Worm (Caenorhabditis elegans) whole organism, young adult: ENCODE results near the gene Y41C4A.6.
A peak's percentile ranks its signal among the peaks of the same experiment; 100 is the strongest.

Experiments used
- D2030.7 ChIP-seq: fragments of 200-800 bp; sonication (Bioruptor generic); IDR thresholded peaks from 2 replicates; pipeline ENCODE4 v1.3.6; 2022; ENCODE audit warnings: missing genetic modification reagents, missing genetic modification characterization, missing compliant biosample characterization
- F10E7.11 ChIP-seq: sonication (generic microtip); optimal IDR thresholded peaks from 2 replicates; lab custom pipeline; 2017; ENCODE audit warnings: mild to moderate bottlenecking, missing genetic modification characterization, moderate library complexity, missing compliant biosample characterization
- F33H1.4 ChIP-seq: fragments of 200-800 bp; sonication (Bioruptor generic); IDR thresholded peaks from 2 replicates; pipeline ENCODE4 v1.3.6; 2022; ENCODE audit warnings: missing genetic modification reagents, missing genetic modification characterization, missing compliant biosample characterization
- F39B2.1 ChIP-seq: fragments of 200-800 bp; sonication (Bioruptor generic); IDR thresholded peaks from 2 replicates; pipeline ENCODE4 v1.3.6; 2022; ENCODE audit warnings: missing genetic modification reagents, missing genetic modification characterization, missing compliant biosample characterization
- F55B11.4 ChIP-seq: sonication (generic microtip); optimal IDR thresholded peaks from 2 replicates; lab custom pipeline; 2016; ENCODE audit warnings: missing compliant biosample characterization, missing genetic modification characterization, borderline replicate concordance; ENCODE audit not compliant: insufficient read depth
- T07F8.4 ChIP-seq: sonication (generic microtip); optimal IDR thresholded peaks from 2 replicates; lab custom pipeline; 2016; ENCODE audit warnings: mild to moderate bottlenecking, missing genetic modification characterization, moderate library complexity, missing compliant biosample characterization
- aptf-3 ChIP-seq: fragments of 200-800 bp; sonication (Bioruptor generic); IDR thresholded peaks from 2 replicates; pipeline ENCODE4 v1.3.6; 2022; ENCODE audit warnings: missing genetic modification characterization, missing compliant biosample characterization
- attf-5 ChIP-seq: fragments of 200-800 bp; sonication (Bioruptor generic); optimal IDR thresholded peaks from 2 replicates; lab custom pipeline; 2018; ENCODE audit warnings: mild to moderate bottlenecking, missing genetic modification characterization, missing compliant biosample characterization
- ccch-3 ChIP-seq: fragments of 200-800 bp; sonication (Bioruptor generic); optimal IDR thresholded peaks from 2 replicates; lab custom pipeline; 2018; ENCODE audit warnings: mild to moderate bottlenecking, missing genetic modification characterization, missing compliant biosample characterization
- cebp-1 ChIP-seq, 2 experiments: fragments of 200-800 bp in 1 of 2; sonication (Bioruptor generic) in 1 of 2; sonication (generic microtip) in 1 of 2; IDR thresholded peaks in 1 of 2; optimal IDR thresholded peaks in 1 of 2; 2 replicates each; pipeline versions ENCODE4 v1.3.6 to Lab custom; 2017 to 2022; ENCODE audit warnings: missing compliant biosample characterization in 2 of 2, missing genetic modification characterization in 2 of 2, mild to moderate bottlenecking in 1 of 2, missing genetic modification reagents in 1 of 2, moderate library complexity in 1 of 2
- ceh-91 ChIP-seq: fragments of 200-800 bp; sonication (Bioruptor generic); IDR thresholded peaks from 2 replicates; pipeline ENCODE4 v1.3.6; 2022; ENCODE audit warnings: missing genetic modification reagents, missing genetic modification characterization, missing compliant biosample characterization
- chd-7 ChIP-seq: sonication (generic microtip); optimal IDR thresholded peaks from 2 replicates; lab custom pipeline; 2016; ENCODE audit warnings: mild to moderate bottlenecking, missing genetic modification characterization, moderate library complexity, missing compliant biosample characterization
- dox-1 ChIP-seq: fragments of 200-800 bp; sonication (Bioruptor generic); IDR thresholded peaks from 2 replicates; pipeline ENCODE4 v1.3.6; 2022; ENCODE audit warnings: missing genetic modification reagents, missing genetic modification characterization, missing compliant biosample characterization
- dpff-1 ChIP-seq: sonication (generic microtip); optimal IDR thresholded peaks from 2 replicates; lab custom pipeline; 2017; ENCODE audit warnings: mild to moderate bottlenecking, missing genetic modification characterization, missing compliant biosample characterization
- egrh-3 ChIP-seq: fragments of 200-800 bp; sonication (Bioruptor generic); IDR thresholded peaks from 2 replicates; pipeline ENCODE4 v1.3.6; 2022; ENCODE audit warnings: missing genetic modification reagents, missing genetic modification characterization, missing compliant biosample characterization
- ets-4 ChIP-seq: fragments of 200-800 bp; sonication (Bioruptor generic); optimal IDR thresholded peaks from 2 replicates; lab custom pipeline; 2018; ENCODE audit warnings: mild to moderate bottlenecking, missing genetic modification characterization, missing compliant biosample characterization
- him-1 ChIP-seq: sonication (generic microtip); optimal IDR thresholded peaks from 2 replicates; lab custom pipeline; 2016; ENCODE audit warnings: missing genotype, missing genetic modification reagents, missing genetic modification characterization, missing compliant biosample characterization
- hlh-12 ChIP-seq: sonication (generic microtip); optimal IDR thresholded peaks from 2 replicates; lab custom pipeline; 2016; ENCODE audit warnings: missing genetic modification characterization, missing compliant biosample characterization
- hmg-1.2 ChIP-seq: fragments of 200-800 bp; sonication (Bioruptor generic); IDR thresholded peaks from 2 replicates; pipeline ENCODE4 v1.3.6; 2022; ENCODE audit warnings: missing genetic modification reagents, missing genetic modification characterization, missing compliant biosample characterization
- lag-1 ChIP-seq: fragments of 200-800 bp; sonication (Bioruptor generic); IDR thresholded peaks from 2 replicates; pipeline ENCODE4 v1.3.6; 2022; ENCODE audit warnings: missing genetic modification reagents, missing genetic modification characterization, missing compliant biosample characterization
- lin-26 ChIP-seq: fragments of 200-800 bp; sonication (Bioruptor generic); IDR thresholded peaks from 2 replicates; pipeline ENCODE4 v1.3.6; 2022; ENCODE audit warnings: missing genetic modification reagents, missing genetic modification characterization, missing compliant biosample characterization
- lin-35 ChIP-seq, 3 experiments: fragments of 150-350 bp in 2 of 3; sonication (generic microtip) in 1 of 3; optimal IDR thresholded peaks; 2 replicates each; lab custom pipeline; 2014 to 2018; ENCODE audit warnings: missing biosample characterization in 3 of 3, missing genetic modification characterization in 3 of 3, missing genetic modification reagents in 3 of 3
- lin-40 ChIP-seq: sonication (generic microtip); optimal IDR thresholded peaks from 2 replicates; lab custom pipeline; 2016; ENCODE audit warnings: missing genetic modification characterization, mild to moderate bottlenecking, missing compliant biosample characterization, missing genotype, missing genetic modification reagents
- lir-1 ChIP-seq: fragments of 200-800 bp; sonication (Bioruptor generic); conservative IDR thresholded peaks from 2 replicates; pipeline ENCODE4 v1.3.6; 2022; ENCODE audit warnings: missing genetic modification reagents, missing genetic modification characterization, missing compliant biosample characterization
- madf-10 ChIP-seq: sonication (generic microtip); optimal IDR thresholded peaks from 2 replicates; lab custom pipeline; 2016; ENCODE audit warnings: mild to moderate bottlenecking, missing genetic modification characterization, missing compliant biosample characterization
- madf-3 ChIP-seq: fragments of 200-800 bp; sonication (Bioruptor generic); IDR thresholded peaks from 2 replicates; pipeline ENCODE4 v1.3.6; 2022; ENCODE audit warnings: missing genetic modification reagents, missing genetic modification characterization, missing compliant biosample characterization
- mes-4 ChIP-seq: sonication (generic microtip); optimal IDR thresholded peaks from 2 replicates; lab custom pipeline; 2016; ENCODE audit warnings: missing genotype, missing genetic modification characterization, missing compliant biosample characterization
- nhr-90 ChIP-seq: sonication (generic microtip); optimal IDR thresholded peaks from 2 replicates; lab custom pipeline; 2016; ENCODE audit warnings: missing genotype, mild to moderate bottlenecking, missing genetic modification characterization, missing compliant biosample characterization
- pha-4 ChIP-seq: fragments of 150-350 bp; sonication (generic microtip); optimal IDR thresholded peaks from 2 replicates; lab custom pipeline; 2014; ENCODE audit warnings: missing biosample characterization, missing genetic modification reagents, missing genetic modification characterization
- sdz-38 ChIP-seq: sonication (generic microtip); optimal IDR thresholded peaks from 2 replicates; lab custom pipeline; 2016; ENCODE audit warnings: missing genotype, missing genetic modification characterization, missing compliant biosample characterization
- sea-2 ChIP-seq: fragments of 200-800 bp; sonication (Bioruptor generic); IDR thresholded peaks from 2 replicates; pipeline ENCODE4 v1.3.6; 2022; ENCODE audit warnings: missing genetic modification characterization, missing compliant biosample characterization
- snpc-1.3 ChIP-seq: sonication (generic microtip); optimal IDR thresholded peaks from 2 replicates; lab custom pipeline; 2017; ENCODE audit warnings: missing genetic modification characterization, mild to moderate bottlenecking, missing compliant biosample characterization, antibody characterized with exemption, moderate library complexity, missing genotype, missing genetic modification reagents; ENCODE audit not compliant: insufficient read depth
- snpc-4 ChIP-seq, 5 experiments: fragments of 150-350 bp in 1 of 5; sonication (generic microtip) in 4 of 5; optimal IDR thresholded peaks; 2 replicates each; lab custom pipeline; 2014 to 2018; ENCODE audit warnings: missing genetic modification characterization in 5 of 5, missing biosample characterization in 3 of 5, antibody characterized with exemption in 2 of 5, mild to moderate bottlenecking in 2 of 5, missing compliant biosample characterization in 2 of 5, missing genotype in 2 of 5, moderate library complexity in 2 of 5, missing genetic modification reagents in 1 of 5
- tlf-1 ChIP-seq: fragments of 200-800 bp; sonication (Bioruptor generic); optimal IDR thresholded peaks from 2 replicates; lab custom pipeline; 2018; ENCODE audit warnings: mild to moderate bottlenecking, missing genetic modification characterization, missing compliant biosample characterization
- unc-130 ChIP-seq: sonication (generic microtip); optimal IDR thresholded peaks from 2 replicates; lab custom pipeline; 2016; ENCODE audit warnings: missing genetic modification reagents, missing genetic modification characterization, missing compliant biosample characterization
- zfh-2 ChIP-seq: fragments of 200-800 bp; sonication (Bioruptor generic); conservative IDR thresholded peaks from 2 replicates; pipeline ENCODE4 v1.3.6; 2022; ENCODE audit warnings: missing genetic modification reagents, missing genetic modification characterization, missing compliant biosample characterization

The Y41C4A.6 gene

ce11 chrIII:11701863-11702262 is 5.5 kb downstream of the Y41C4A.6 start:
- TF ChIP-seq lir-1, result no peak
- peak; percentile 33; the same call in 1 of the 2 replicates for TF ChIP-seq dox-1 (GFP tag; lab: Robert Waterston, UW)
- no peak for TF ChIP-seq F33H1.4
- peak; percentile 96 for TF ChIP-seq zfh-2 (GFP tag; lab: Robert Waterston, UW)
- TF ChIP-seq chd-7 (tag; lab: Kevin White, UChicago), result no peak
- TF ChIP-seq lin-35 (GFP tag; optimal IDR thresholded peaks at IDR 0.05; lab: Kevin White, UChicago), result no peak
- 0 out of 2 replicates have a peak, but pooled peaks have one; percentile 9 for TF ChIP-seq D2030.7 (GFP tag; lab: Robert Waterston, UW)
- peak; percentile 58 for TF ChIP-seq dpff-1
- TF ChIP-seq egrh-3 (GFP tag; lab: Robert Waterston, UW), result peak; percentile 98
- TF ChIP-seq snpc-4 (GFP tag; optimal IDR thresholded peaks at IDR 0.05; lab: Kevin White, UChicago), result no peak
- TF ChIP-seq snpc-4 (tag; optimal IDR thresholded peaks at IDR 0.05; lab: Kevin White, UChicago), result no peak

ce11 chrIII:11703006-11703775 is 6.8 kb downstream of the Y41C4A.6 start:
- TF ChIP-seq lin-26 (GFP tag; lab: Robert Waterston, UW), result 0 out of 2 replicates have a peak, but pooled peaks have one; percentile 14
- peak; percentile 52; the same call in 1 of the 2 replicates for TF ChIP-seq egrh-3 (GFP tag; lab: Robert Waterston, UW)
- TF ChIP-seq attf-5, result no peak
- peak; percentile 81 for TF ChIP-seq zfh-2 (GFP tag; lab: Robert Waterston, UW)
- TF ChIP-seq F39B2.1 (GFP tag; lab: Robert Waterston, UW), result no peak

- TF ChIP-seq ccch-3 (no peak), mes-4 (tag; lab: Kevin White, UChicago) (no peak), hlh-12 (tag; lab: Kevin White, UChicago) (no peak), F10E7.11 (no peak), lin-35 (GFP tag; optimal IDR thresholded peaks at IDR 0.05; lab: Kevin White, UChicago) (no peak), snpc-1.3 (no peak), nhr-90 (tag; lab: Kevin White, UChicago) (no peak), sdz-38 (no peak)
- TF ChIP-seq, all 124 proteins: peak for 0
Observed at ce11 chrIII:11703776-11704093, 7.4 kb downstream of the Y41C4A.6 start, which contains the start of gene col-95. TSS of gene col-95 (plus strand) at chrIII:11703994.

- TF ChIP-seq egrh-3 (GFP tag; lab: Robert Waterston, UW) (peak; percentile 92), dox-1 (GFP tag; lab: Robert Waterston, UW) (0 out of 2 replicates have a peak, but pooled peaks have one; percentile 8), hmg-1.2 (GFP tag; lab: Robert Waterston, UW) (0 out of 2 replicates have a peak, but pooled peaks have one; percentile 4), zfh-2 (GFP tag; lab: Robert Waterston, UW) (peak; percentile 91), F55B11.4 (tag; lab: Kevin White, UChicago) (no peak), mes-4 (tag; lab: Kevin White, UChicago) (no peak), T07F8.4 (tag; lab: Kevin White, UChicago) (no peak), aptf-3 (GFP tag; lab: Robert Waterston, UW) (0 out of 2 replicates have a peak, but pooled peaks have one; percentile 28)
Observed at ce11 chrIII:11704377-11704978, 8.1 kb downstream of the Y41C4A.6 start.

ce11 chrIII:11705930-11706329 is 9.6 kb downstream of the Y41C4A.6 start:
- no peak for TF ChIP-seq unc-130
- no peak for TF ChIP-seq tlf-1
- peak; percentile 93 for TF ChIP-seq egrh-3 (GFP tag; lab: Robert Waterston, UW)
- 0 out of 2 replicates have a peak, but pooled peaks have one; percentile 20 for TF ChIP-seq lin-26 (GFP tag; lab: Robert Waterston, UW)
- TF ChIP-seq D2030.7 (GFP tag; lab: Robert Waterston, UW), result no peak
- TF ChIP-seq cebp-1 (GFP tag; IDR thresholded peaks at IDR 0.05; lab: Robert Waterston, UW), result no peak
- TF ChIP-seq cebp-1 (tag; optimal IDR thresholded peaks at IDR 0.05; lab: Kevin White, UChicago), result no peak
- no peak for TF ChIP-seq lin-40 (tag; lab: Kevin White, UChicago)
- TF ChIP-seq ets-4, result no peak
- TF ChIP-seq madf-10 (tag; lab: Kevin White, UChicago), result no peak
- no peak for TF ChIP-seq him-1
- no peak for TF ChIP-seq sea-2
- no peak for TF ChIP-seq madf-3
- no peak for TF ChIP-seq lin-35 (GFP tag; optimal IDR thresholded peaks at IDR 0.05; lab: Kevin White, UChicago)
- TF ChIP-seq ceh-91, result no peak
- TF ChIP-seq pha-4 (tag; lab: Kevin White, UChicago), result no peak
- TF ChIP-seq zfh-2 (GFP tag; lab: Robert Waterston, UW), result peak; percentile 95
- no peak for TF ChIP-seq lag-1 (GFP tag; lab: Robert Waterston, UW)
- TF ChIP-seq, all 124 proteins: peak for 3
